Worm (Caenorhabditis elegans) whole organism, L1 larva: ENCODE results near the gene cox-5A.

ENCODE experiments used
- alr-1 ChIP-seq: fragments of 200-800 bp; sonication (Bioruptor generic); optimal IDR thresholded peaks from 2 replicates; lab custom pipeline; 2018; ENCODE audit warnings: borderline replicate concordance, mild to moderate bottlenecking, missing genetic modification characterization, missing compliant biosample characterization
- fos-1 ChIP-seq: fragments of 150-350 bp; optimal IDR thresholded peaks from 2 replicates; lab custom pipeline; 2014; ENCODE audit warnings: missing biosample characterization, missing genetic modification characterization
- mdl-1 ChIP-seq, 2 experiments: fragments of 150-350 bp; optimal IDR thresholded peaks; 2 replicates each; lab custom pipeline; 2014 to 2017; ENCODE audit warnings: missing biosample characterization in 2 of 2, missing genetic modification characterization in 2 of 2, inconsistent platforms in 1 of 2
- nhr-12 ChIP-seq: sonication (generic microtip); optimal IDR thresholded peaks from 2 replicates; lab custom pipeline; 2017; ENCODE audit warnings: missing biosample characterization, missing genetic modification characterization
- nhr-77 ChIP-seq: fragments of 150-350 bp; optimal IDR thresholded peaks from 2 replicates; lab custom pipeline; 2014; ENCODE audit warnings: missing biosample characterization, missing genetic modification characterization
- unc-62 ChIP-seq: fragments of 150-350 bp; optimal IDR thresholded peaks from 2 replicates; lab custom pipeline; 2014; ENCODE audit warnings: missing biosample characterization, missing genetic modification reagents, missing genetic modification characterization

ce11 chrIII:12892767-12893166, 12.5 kb upstream of the cox-5A start:
- TF ChIP-seq unc-62 (no peak), nhr-12 (tag; lab: Kevin White, UChicago) (no peak), nhr-77 (no peak), alr-1 (no peak), fos-1 (tag; lab: Kevin White, UChicago) (no peak), mdl-1 (tag; optimal IDR thresholded peaks at IDR 0.05; lab: Kevin White, UChicago) (no peak)
